Worm (Caenorhabditis elegans) whole organism, L2 larva: ENCODE measurements around the gene srd-35.

Experiments
- F13H6.1 ChIP-seq: sonication (generic microtip); optimal IDR thresholded peaks from 2 replicates; lab custom pipeline; 2016; ENCODE audit warnings: missing genetic modification characterization, missing compliant biosample characterization
- aly-2 ChIP-seq: fragments of 150-350 bp; optimal IDR thresholded peaks from 2 replicates; lab custom pipeline; 2014; ENCODE audit warnings: missing biosample characterization, missing genetic modification characterization
- mbf-1 ChIP-seq: sonication (generic microtip); optimal IDR thresholded peaks from 2 replicates; lab custom pipeline; 2017; ENCODE audit warnings: missing biosample characterization, missing genetic modification characterization
- nhr-11 ChIP-seq: fragments of 150-350 bp; optimal IDR thresholded peaks from 2 replicates; lab custom pipeline; 2014; ENCODE audit warnings: missing biosample characterization, missing genetic modification characterization
- nhr-12 ChIP-seq: fragments of 150-350 bp; optimal IDR thresholded peaks from 2 replicates; lab custom pipeline; 2014; ENCODE audit warnings: missing biosample characterization, missing genetic modification characterization
- nhr-77 ChIP-seq: fragments of 150-350 bp; optimal IDR thresholded peaks from 2 replicates; lab custom pipeline; 2014; ENCODE audit warnings: missing biosample characterization, missing genetic modification characterization
- snpc-4 ChIP-seq: fragments of 150-350 bp; optimal IDR thresholded peaks from 2 replicates; lab custom pipeline; 2014; ENCODE audit warnings: missing biosample characterization, missing genetic modification characterization
- ztf-1 ChIP-seq: fragments of 200-800 bp; sonication (Bioruptor generic); conservative IDR thresholded peaks from 2 replicates; pipeline ENCODE4 v1.3.6; 2022; ENCODE audit warnings: missing genetic modification characterization, missing compliant biosample characterization

DNA sequence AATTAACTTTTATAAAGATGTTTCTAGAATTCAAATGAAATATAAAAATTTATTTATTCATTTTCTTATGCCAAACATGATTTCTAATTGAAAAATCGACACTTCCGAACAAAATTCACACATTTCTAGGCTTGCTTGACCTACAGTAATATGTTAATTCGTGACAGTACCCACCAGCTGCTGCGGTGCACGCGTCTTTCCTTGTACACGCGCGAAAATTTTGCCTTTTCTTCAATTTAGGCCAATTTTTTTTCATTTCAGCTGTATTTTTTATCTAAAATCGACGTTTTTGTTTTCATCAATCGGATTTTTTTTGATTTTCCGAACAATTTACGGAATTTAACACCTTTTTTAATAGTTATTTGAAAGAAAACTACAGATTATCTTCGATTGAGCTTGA lies 35.9 kb downstream of the srd-35 start:
- TF ChIP-seq aly-2 (tag; lab: Kevin White, UChicago) (no peak), nhr-12 (no peak), F13H6.1 (no peak), snpc-4 (no peak), ztf-1 (GFP tag; lab: Robert Waterston, UW) (no peak), nhr-11 (tag; lab: Kevin White, UChicago) (no peak), mbf-1 (tag; lab: Kevin White, UChicago) (no peak), nhr-77 (no peak)
